Fruit fly (Drosophila melanogaster) whole organism, embryonic: ENCODE measurements around the gene defl.

ENCODE experiments used
- Aef1 ChIP-seq: fragments of 200-800 bp; sonication (Bioruptor generic); IDR thresholded peaks from 3 replicates; pipeline ENCODE4 v1.3.6; 2022; ENCODE audit warnings: missing biosample characterization, missing genetic modification characterization
- CG11456 ChIP-seq: fragments of 200-800 bp; sonication (Bioruptor generic); IDR thresholded peaks from 3 replicates; pipeline ENCODE4 v1.3.6; 2022; ENCODE audit warnings: missing biosample characterization, missing genetic modification characterization
- CG14860 ChIP-seq: fragments of 200-800 bp; sonication (Bioruptor generic); IDR thresholded peaks from 3 replicates; pipeline ENCODE4 v1.3.6; 2022; ENCODE audit warnings: missing biosample characterization, missing genetic modification characterization; ENCODE audit not compliant: partially characterized antibody
- CG18619 ChIP-seq: fragments of 200-800 bp; sonication (Bioruptor generic); optimal IDR thresholded peaks from 3 replicates; lab custom pipeline; 2017; ENCODE audit warnings: missing biosample characterization, mild to moderate bottlenecking, missing genetic modification characterization
- CG2116 ChIP-seq: fragments of 200-800 bp; sonication (Bioruptor generic); optimal IDR thresholded peaks from 3 replicates; lab custom pipeline; 2018; ENCODE audit warnings: missing biosample characterization, mild to moderate bottlenecking, missing genetic modification characterization
- CG3407 ChIP-seq: fragments of 200-800 bp; sonication (Bioruptor generic); optimal IDR thresholded peaks from 2 replicates; lab custom pipeline; 2018; ENCODE audit warnings: missing biosample characterization, mild to moderate bottlenecking, missing genetic modification characterization
- CG4404 ChIP-seq: fragments of 200-800 bp; sonication (Bioruptor generic); IDR thresholded peaks from 2 replicates; pipeline ENCODE4 v1.3.6; 2022; ENCODE audit warnings: missing biosample characterization, missing genetic modification characterization
- CG4617 ChIP-seq: fragments of 200-800 bp; sonication (Bioruptor generic); optimal IDR thresholded peaks from 3 replicates; lab custom pipeline; 2016; ENCODE audit warnings: missing biosample characterization, missing genetic modification characterization, borderline replicate concordance
- CG4820 ChIP-seq: fragments of 200-800 bp; sonication (Bioruptor generic); optimal IDR thresholded peaks from 3 replicates; lab custom pipeline; 2016; ENCODE audit warnings: missing biosample characterization, missing genetic modification characterization
- CG6813 ChIP-seq: fragments of 200-800 bp; sonication (Bioruptor generic); optimal IDR thresholded peaks from 2 replicates; lab custom pipeline; 2017; ENCODE audit warnings: missing biosample characterization, missing genetic modification characterization, mild to moderate bottlenecking, moderate library complexity, missing genetic modification reagents
- CG8478 ChIP-seq: fragments of >200 bp; optimal IDR thresholded peaks from 2 replicates; lab custom pipeline; 2018
- CG8924 ChIP-seq: fragments of 200-800 bp; optimal IDR thresholded peaks from 3 replicates; lab custom pipeline; 2019; ENCODE audit warnings: missing biosample characterization, mild to moderate bottlenecking, missing genetic modification characterization, moderate library complexity
- D19A ChIP-seq: fragments of 200-800 bp; optimal IDR thresholded peaks from 3 replicates; lab custom pipeline; 2019; ENCODE audit warnings: missing biosample characterization, mild to moderate bottlenecking, missing genetic modification characterization, moderate library complexity
- Eip74EF ChIP-seq, 2 experiments: fragments of 200-800 bp in 1 of 2; fragments of >200 bp in 1 of 2; sonication (Bioruptor generic) in 1 of 2; optimal IDR thresholded peaks; 2 replicates each; lab custom pipeline; 2017 to 2019; ENCODE audit warnings: missing biosample characterization in 2 of 2, missing genetic modification characterization in 2 of 2, mild to moderate bottlenecking in 1 of 2, moderate library complexity in 1 of 2
- H15 ChIP-seq: fragments of 200-800 bp; sonication (Bioruptor generic); IDR thresholded peaks from 3 replicates; pipeline ENCODE4 v1.3.6; 2022; ENCODE audit warnings: missing biosample characterization, missing genetic modification characterization
- HLH3B ChIP-seq: fragments of 200-800 bp; sonication (Bioruptor generic); IDR thresholded peaks from 2 replicates; pipeline ENCODE4 v1.3.6; 2022; ENCODE audit warnings: missing biosample characterization, missing genetic modification characterization
- Hr51 ChIP-seq, 2 experiments: fragments of 200-800 bp; sonication (Bioruptor generic); optimal IDR thresholded peaks; 2 replicates in 1 of 2; 3 replicates in 1 of 2; lab custom pipeline; 2016 to 2018; ENCODE audit warnings: missing biosample characterization in 2 of 2, missing genetic modification characterization in 2 of 2, mild to moderate bottlenecking in 1 of 2, moderate library complexity in 1 of 2
- MTF-1 ChIP-seq: fragments of 200-800 bp; sonication (Bioruptor generic); optimal IDR thresholded peaks from 2 replicates; lab custom pipeline; 2018; ENCODE audit warnings: missing biosample characterization, mild to moderate bottlenecking, missing genetic modification characterization, borderline replicate concordance
- Opbp ChIP-seq: fragments of 200-800 bp; sonication (Bioruptor generic); IDR thresholded peaks from 3 replicates; pipeline ENCODE4 v1.3.6; 2022; ENCODE audit warnings: missing biosample characterization, missing genetic modification characterization; ENCODE audit not compliant: partially characterized antibody
- Optix ChIP-seq: fragments of 200-800 bp; sonication (Bioruptor generic); IDR thresholded peaks from 3 replicates; pipeline ENCODE4 v1.3.6; 2022; ENCODE audit warnings: missing biosample characterization, missing genetic modification characterization
- Rfx ChIP-seq: fragments of 200-800 bp; sonication (Bioruptor generic); IDR thresholded peaks from 2 replicates; pipeline ENCODE4 v1.3.6; 2022; ENCODE audit warnings: missing biosample characterization, missing genetic modification characterization
- Tbp ChIP-seq: fragments of >200 bp; optimal IDR thresholded peaks from 2 replicates; lab custom pipeline; 2018; ENCODE audit warnings: missing biosample characterization, missing genetic modification characterization
- Vsx1 ChIP-seq: fragments of 200-800 bp; sonication (Bioruptor generic); optimal IDR thresholded peaks from 2 replicates; lab custom pipeline; 2017; ENCODE audit warnings: missing biosample characterization, mild to moderate bottlenecking, missing genetic modification characterization, missing genetic modification reagents
- abd-A ChIP-seq: fragments of 200-800 bp; sonication (Bioruptor generic); optimal IDR thresholded peaks from 3 replicates; lab custom pipeline; 2019; ENCODE audit warnings: missing biosample characterization, mild to moderate bottlenecking, missing genetic modification characterization, moderate library complexity
- ap ChIP-seq: fragments of 200-800 bp; sonication (Bioruptor generic); IDR thresholded peaks from 2 replicates; pipeline ENCODE4 v1.3.6; 2022; ENCODE audit warnings: missing biosample characterization, missing genetic modification characterization
- bcd ChIP-seq: fragments of 200-800 bp; sonication (Bioruptor generic); optimal IDR thresholded peaks from 2 replicates; lab custom pipeline; 2017; ENCODE audit warnings: missing biosample characterization, mild to moderate bottlenecking, missing genetic modification characterization
- bsh ChIP-seq, 2 experiments: fragments of 200-800 bp; sonication (Bioruptor generic); optimal IDR thresholded peaks; 2 replicates each; lab custom pipeline; 2017 to 2018; ENCODE audit warnings: mild to moderate bottlenecking in 2 of 2, missing biosample characterization in 2 of 2, missing genetic modification characterization in 2 of 2, moderate library complexity in 1 of 2
- caup ChIP-seq: fragments of 200-800 bp; sonication (Bioruptor generic); optimal IDR thresholded peaks from 3 replicates; lab custom pipeline; 2017; ENCODE audit warnings: missing biosample characterization, mild to moderate bottlenecking, missing genetic modification characterization, moderate library complexity; ENCODE audit not compliant: severe bottlenecking
- chif ChIP-seq, 2 experiments: fragments of 200-800 bp; sonication (Bioruptor generic); optimal IDR thresholded peaks; 3 replicates each; lab custom pipeline; 2016; ENCODE audit warnings: missing biosample characterization in 2 of 2, missing genetic modification characterization in 2 of 2
- ci ChIP-seq: fragments of 200-800 bp; sonication (Bioruptor generic); IDR thresholded peaks from 3 replicates; pipeline ENCODE4 v1.3.6; 2022; ENCODE audit warnings: missing biosample characterization, missing genetic modification characterization
- dimm ChIP-seq: fragments of 200-800 bp; sonication (Bioruptor generic); IDR thresholded peaks from 2 replicates; pipeline ENCODE4 v1.3.6; 2022; ENCODE audit warnings: missing biosample characterization, missing genetic modification characterization
- esg ChIP-seq: fragments of 200-800 bp; sonication (Bioruptor generic); conservative IDR thresholded peaks from 2 replicates; pipeline ENCODE4 v1.3.6; 2022; ENCODE audit warnings: missing biosample characterization, missing genetic modification characterization
- gcm2 ChIP-seq: fragments of 200-800 bp; sonication (Bioruptor generic); optimal IDR thresholded peaks from 2 replicates; lab custom pipeline; 2016; ENCODE audit warnings: missing biosample characterization, missing genetic modification characterization
- gsb-n ChIP-seq: fragments of 200-800 bp; sonication (Bioruptor generic); optimal IDR thresholded peaks from 3 replicates; lab custom pipeline; 2018; ENCODE audit warnings: missing biosample characterization, mild to moderate bottlenecking, missing genetic modification characterization
- hkb ChIP-seq, 2 experiments: fragments of 200-800 bp in 1 of 2; fragments of >200 bp in 1 of 2; sonication (Bioruptor generic) in 1 of 2; IDR thresholded peaks in 1 of 2; optimal IDR thresholded peaks in 1 of 2; 2 replicates each; pipeline versions ENCODE4 v1.3.6 to Lab custom; 2017 to 2022; ENCODE audit warnings: missing biosample characterization in 1 of 2, missing genetic modification characterization in 1 of 2
- hth ChIP-seq: fragments of >200 bp; optimal IDR thresholded peaks from 2 replicates; lab custom pipeline; 2017; ENCODE audit warnings: inconsistent platforms
- mirr ChIP-seq: fragments of 200-800 bp; sonication (Bioruptor generic); optimal IDR thresholded peaks from 3 replicates; lab custom pipeline; 2018; ENCODE audit warnings: missing biosample characterization, mild to moderate bottlenecking, missing genetic modification characterization
- oc ChIP-seq: fragments of 200-800 bp; sonication (Bioruptor generic); optimal IDR thresholded peaks from 2 replicates; lab custom pipeline; 2018; ENCODE audit warnings: missing biosample characterization, mild to moderate bottlenecking, missing genetic modification characterization, moderate library complexity
- p53 ChIP-seq: fragments of 200-800 bp; sonication (Bioruptor generic); optimal IDR thresholded peaks from 2 replicates; lab custom pipeline; 2016; ENCODE audit warnings: missing biosample characterization, missing genetic modification characterization
- pfk ChIP-seq: fragments of 200-800 bp; sonication (Bioruptor generic); optimal IDR thresholded peaks from 2 replicates; lab custom pipeline; 2018; ENCODE audit warnings: missing biosample characterization, mild to moderate bottlenecking, missing genetic modification characterization, moderate library complexity
- pho ChIP-seq: fragments of 200-800 bp; sonication (Bioruptor generic); optimal IDR thresholded peaks from 2 replicates; lab custom pipeline; 2016; ENCODE audit warnings: missing biosample characterization, missing genetic modification characterization
- pita ChIP-seq: fragments of 200-800 bp; sonication (Bioruptor generic); optimal IDR thresholded peaks from 2 replicates; lab custom pipeline; 2017; ENCODE audit warnings: missing biosample characterization, mild to moderate bottlenecking, missing genetic modification characterization
- psq ChIP-seq: fragments of 200-800 bp; sonication (Bioruptor generic); optimal IDR thresholded peaks from 2 replicates; lab custom pipeline; 2017; ENCODE audit warnings: missing biosample characterization, missing genetic modification characterization
- schlank ChIP-seq: fragments of 200-800 bp; sonication (Bioruptor generic); optimal IDR thresholded peaks from 2 replicates; lab custom pipeline; 2018; ENCODE audit warnings: missing biosample characterization, mild to moderate bottlenecking, missing genetic modification characterization
- sens ChIP-seq: fragments of 200-800 bp; sonication (Bioruptor generic); peaks from one replicate; lab custom pipeline; 2016; ENCODE audit warnings: missing biosample characterization, missing genetic modification characterization
- sens-2 ChIP-seq: fragments of 200-800 bp; sonication (Bioruptor generic); IDR thresholded peaks from 2 replicates; pipeline ENCODE4 v1.3.6; 2022; ENCODE audit warnings: missing biosample characterization, missing genetic modification characterization
- tap ChIP-seq: fragments of 200-800 bp; optimal IDR thresholded peaks from 3 replicates; lab custom pipeline; 2019; ENCODE audit warnings: missing biosample characterization, mild to moderate bottlenecking, missing genetic modification characterization, moderate library complexity
- tio ChIP-seq: fragments of 200-800 bp; sonication (Bioruptor generic); optimal IDR thresholded peaks from 2 replicates; lab custom pipeline; 2017; ENCODE audit warnings: missing biosample characterization, missing genetic modification characterization, inconsistent platforms
- toy ChIP-seq: fragments of 200-800 bp; sonication (Bioruptor generic); IDR thresholded peaks from 2 replicates; pipeline ENCODE4 v1.3.6; 2022; ENCODE audit warnings: missing biosample characterization, missing genetic modification characterization
- ttk ChIP-seq: fragments of 200-800 bp; sonication (Bioruptor generic); IDR thresholded peaks from 2 replicates; pipeline ENCODE4 v2.1.2; 2022; ENCODE audit warnings: missing biosample characterization, missing genetic modification characterization

The defl gene

dm6 chr3L:9723108-9723507, at the start of gene defl, which contains the start of gene nbs:
Gene defl, plus strand, starts transcription at chr3L:9723423.
Gene nbs, minus strand, starts transcription at chr3L:9723194.
- TF ChIP-seq MTF-1 (no peak), CG6813 (no peak), CG11456 (peak; percentile 58; the same call in 1 of the 3 replicates), CG2116 (GFP tag; lab: Kevin White, UChicago) (peak; percentile 7), Aef1 (peak; percentile 74), oc (tag; lab: Kevin White, UChicago) (no peak), Eip74EF (GFP tag; optimal IDR thresholded peaks at IDR 0.05; lab: Kevin White, UChicago) (no peak), H15 (GFP tag; lab: Robert Waterston, UW) (peak; percentile 44; the same call in 1 of the 3 replicates), psq (GFP tag; lab: Kevin White, UChicago) (peak; percentile 23), Tbp (no peak), CG4617 (peak; percentile 75), pfk (no peak), Vsx1 (GFP tag; lab: Kevin White, UChicago) (no peak), Optix (GFP tag; lab: Robert Waterston, UW) (no peak), CG4820 (GFP tag; lab: Kevin White, UChicago) (peak; percentile 55), tap (tag; lab: Kevin White, UChicago) (no peak), pita (GFP tag; lab: Kevin White, UChicago) (no peak), ttk (peak; percentile 61), abd-A (tag; lab: Kevin White, UChicago) (no peak), p53 (no peak), esg (GFP tag; lab: Robert Waterston, UW) (peak; percentile 54), CG14860 (peak; percentile 31; the same call in 1 of the 3 replicates), Hr51 (GFP tag; optimal IDR thresholded peaks at IDR 0.05; lab: Kevin White, UChicago) (peak in 1 of 2 experiments; percentile 1), schlank (tag; lab: Kevin White, UChicago) (no peak), Rfx (GFP tag; lab: Robert Waterston, UW) (peak; percentile 81), CG4404 (GFP tag; lab: Robert Waterston, UW) (peak; percentile 69), CG18619 (GFP tag; lab: Kevin White, UChicago) (no peak), ci (GFP tag; lab: Robert Waterston, UW) (no peak), sens (GFP tag; lab: Kevin White, UChicago) (peak; percentile 95), gcm2 (GFP tag; lab: Kevin White, UChicago) (no peak), bsh (GFP tag; optimal IDR thresholded peaks at IDR 0.05; lab: Kevin White, UChicago) (peak in 1 of 2 experiments; percentile 43), pho (GFP tag; lab: Kevin White, UChicago) (peak; percentile 80), mirr (GFP tag; lab: Kevin White, UChicago) (peak; percentile 27), toy (GFP tag; lab: Robert Waterston, UW) (no peak), CG8924 (tag; lab: Kevin White, UChicago) (peak; percentile 59), hkb (optimal IDR thresholded peaks at IDR 0.05; lab: Kevin White, UChicago) (no peak), hkb (GFP tag; IDR thresholded peaks at IDR 0.05; lab: Robert Waterston, UW) (peak; percentile 20; the same call in 1 of the 2 replicates), Opbp (GFP tag; lab: Robert Waterston, UW) (peak; percentile 42; the same call in 1 of the 3 replicates), dimm (GFP tag; lab: Robert Waterston, UW) (no peak), HLH3B (GFP tag; lab: Robert Waterston, UW) (peak; percentile 63), CG8478 (lab: Kevin White, UChicago) (no peak), ap (GFP tag; lab: Robert Waterston, UW) (no peak), D19A (tag; lab: Kevin White, UChicago) (no peak), hth (lab: Kevin White, UChicago) (no peak), chif (GFP tag; optimal IDR thresholded peaks at IDR 0.05; lab: Kevin White, UChicago) (peak; percentile 52 to 69), sens-2 (GFP tag; lab: Robert Waterston, UW) (no peak), caup (no peak), CG3407 (no peak), gsb-n (tag; lab: Kevin White, UChicago) (no peak), tio (GFP tag; lab: Kevin White, UChicago) (no peak), bcd (GFP tag; lab: Kevin White, UChicago) (peak; percentile 65)
